Fruit fly (Drosophila melanogaster) whole organism, prepupa: ENCODE data around the gene CG17258.

Experiments
- Blimp-1 ChIP-seq: fragments of 200-800 bp; sonication (Bioruptor generic); optimal IDR thresholded peaks from 3 replicates; lab custom pipeline; 2017; ENCODE audit warnings: missing biosample characterization, missing genetic modification characterization, mild to moderate bottlenecking, moderate library complexity, missing genetic modification reagents
- CG10631 ChIP-seq: fragments of 200-800 bp; sonication (Bioruptor generic); optimal IDR thresholded peaks from 2 replicates; lab custom pipeline; 2016; ENCODE audit warnings: missing biosample characterization, missing genetic modification characterization
- CG10669 ChIP-seq: fragments of 200-800 bp; sonication (Bioruptor generic); optimal IDR thresholded peaks from 3 replicates; lab custom pipeline; 2018; ENCODE audit warnings: missing biosample characterization, mild to moderate bottlenecking, missing genetic modification characterization, moderate library complexity
- CG11294 ChIP-seq: fragments of 200-800 bp; sonication (Bioruptor generic); IDR thresholded peaks from 2 replicates; pipeline ENCODE4 v1.3.6; 2022; ENCODE audit warnings: missing biosample characterization, missing genetic modification characterization
- CG11762 ChIP-seq: fragments of 200-800 bp; sonication (Bioruptor generic); optimal IDR thresholded peaks from 3 replicates; lab custom pipeline; 2016; ENCODE audit warnings: missing biosample characterization, missing genetic modification characterization; ENCODE audit not compliant: insufficient read depth
- CG15336 ChIP-seq: fragments of 200-800 bp; sonication (Bioruptor generic); IDR thresholded peaks from 2 replicates; pipeline ENCODE4 v1.3.6; 2022; ENCODE audit warnings: missing biosample characterization, missing genetic modification characterization
- CG1621 ChIP-seq: fragments of 200-800 bp; sonication (Bioruptor generic); optimal IDR thresholded peaks from 3 replicates; lab custom pipeline; 2018; ENCODE audit warnings: missing biosample characterization, mild to moderate bottlenecking, missing genetic modification characterization
- CG16779 ChIP-seq: fragments of 200-800 bp; sonication (Bioruptor generic); optimal IDR thresholded peaks from 3 replicates; lab custom pipeline; 2017; ENCODE audit warnings: missing biosample characterization, mild to moderate bottlenecking, missing genetic modification characterization
- CG3032 ChIP-seq: fragments of 200-800 bp; optimal IDR thresholded peaks from 2 replicates; lab custom pipeline; 2019; ENCODE audit warnings: missing biosample characterization, mild to moderate bottlenecking, missing genetic modification characterization, moderate library complexity
- CG31627 ChIP-seq: fragments of 200-800 bp; sonication (Bioruptor generic); optimal IDR thresholded peaks from 3 replicates; lab custom pipeline; 2016; ENCODE audit warnings: missing biosample characterization, missing genetic modification characterization
- CG32006 ChIP-seq: fragments of 200-800 bp; sonication (Bioruptor generic); optimal IDR thresholded peaks from 3 replicates; lab custom pipeline; 2017; ENCODE audit warnings: missing biosample characterization, mild to moderate bottlenecking, missing genetic modification characterization
- CG3919 ChIP-seq: fragments of 200-800 bp; sonication (Bioruptor generic); optimal IDR thresholded peaks from 3 replicates; lab custom pipeline; 2016; ENCODE audit warnings: missing biosample characterization, missing genetic modification characterization
- CG4318 ChIP-seq: fragments of 200-800 bp; sonication (Bioruptor generic); optimal IDR thresholded peaks from 3 replicates; lab custom pipeline; 2017; ENCODE audit warnings: missing biosample characterization, mild to moderate bottlenecking, missing genetic modification characterization
- CG6163 ChIP-seq: fragments of 200-800 bp; sonication (Bioruptor generic); IDR thresholded peaks from 3 replicates; pipeline ENCODE4 v1.3.6; 2022; ENCODE audit warnings: missing biosample characterization, missing genetic modification characterization
- CG6276 ChIP-seq: fragments of 200-800 bp; sonication (Bioruptor generic); optimal IDR thresholded peaks from 2 replicates; lab custom pipeline; 2017; ENCODE audit warnings: missing biosample characterization, mild to moderate bottlenecking, missing genetic modification characterization
- CG6808 ChIP-seq: fragments of 200-800 bp; sonication (Bioruptor generic); optimal IDR thresholded peaks from 3 replicates; lab custom pipeline; 2017; ENCODE audit warnings: missing biosample characterization, missing genetic modification characterization, mild to moderate bottlenecking, moderate library complexity, missing genetic modification reagents
- CG6854 ChIP-seq: fragments of 200-800 bp; sonication (Bioruptor generic); optimal IDR thresholded peaks from 2 replicates; lab custom pipeline; 2017; ENCODE audit warnings: missing biosample characterization, mild to moderate bottlenecking, missing genetic modification characterization
- CG7368 ChIP-seq: fragments of 200-800 bp; sonication (Bioruptor generic); optimal IDR thresholded peaks from 3 replicates; lab custom pipeline; 2016; ENCODE audit warnings: missing biosample characterization, missing genetic modification characterization
- CG9139 ChIP-seq: fragments of 200-800 bp; sonication (Bioruptor generic); optimal IDR thresholded peaks from 3 replicates; lab custom pipeline; 2017; ENCODE audit warnings: missing biosample characterization, mild to moderate bottlenecking, missing genetic modification characterization
- Eip75B ChIP-seq: fragments of 200-800 bp; sonication (Bioruptor generic); optimal IDR thresholded peaks from 3 replicates; lab custom pipeline; 2016; ENCODE audit warnings: missing biosample characterization, missing genetic modification characterization
- Eip78C ChIP-seq: fragments of 200-800 bp; sonication (Bioruptor generic); peaks from one replicate; lab custom pipeline; 2016; ENCODE audit warnings: missing biosample characterization, missing genetic modification characterization
- Ets21C ChIP-seq: fragments of 200-800 bp; sonication (Bioruptor generic); optimal IDR thresholded peaks from 3 replicates; lab custom pipeline; 2016; ENCODE audit warnings: missing biosample characterization, missing genetic modification characterization
- Ets96B ChIP-seq: fragments of 200-800 bp; optimal IDR thresholded peaks from 2 replicates; lab custom pipeline; 2019; ENCODE audit warnings: missing biosample characterization, mild to moderate bottlenecking, missing genetic modification characterization, moderate library complexity
- Gug ChIP-seq: fragments of 200-800 bp; sonication (Bioruptor generic); IDR thresholded peaks from 2 replicates; pipeline ENCODE4 v1.3.6; 2022; ENCODE audit warnings: missing biosample characterization, missing genetic modification characterization
- Hr38 ChIP-seq: sonication (Bioruptor generic); optimal IDR thresholded peaks from 2 replicates; lab custom pipeline; 2016; ENCODE audit warnings: missing biosample characterization, missing genetic modification characterization
- Hr39 ChIP-seq: fragments of 200-800 bp; sonication (Bioruptor generic); optimal IDR thresholded peaks from 2 replicates; lab custom pipeline; 2016; ENCODE audit warnings: missing biosample characterization, missing genetic modification characterization
- Hr4 ChIP-seq: fragments of 200-800 bp; sonication (Bioruptor generic); optimal IDR thresholded peaks from 3 replicates; lab custom pipeline; 2016; ENCODE audit warnings: missing biosample characterization, missing genetic modification characterization
- Lpt ChIP-seq: fragments of 200-800 bp; sonication (Bioruptor generic); optimal IDR thresholded peaks from 3 replicates; lab custom pipeline; 2016; ENCODE audit warnings: missing biosample characterization, missing genetic modification characterization
- Met ChIP-seq: fragments of 200-800 bp; sonication (Bioruptor generic); optimal IDR thresholded peaks from 3 replicates; lab custom pipeline; 2016; ENCODE audit warnings: missing biosample characterization, missing genetic modification characterization
- OdsH ChIP-seq: fragments of 200-800 bp; sonication (Bioruptor generic); optimal IDR thresholded peaks from 3 replicates; lab custom pipeline; 2016; ENCODE audit warnings: missing biosample characterization, missing genetic modification characterization
- Smox ChIP-seq: fragments of 200-800 bp; sonication (Bioruptor generic); optimal IDR thresholded peaks from 3 replicates; lab custom pipeline; 2016; ENCODE audit warnings: missing biosample characterization, missing genetic modification characterization
- Sox102F ChIP-seq: fragments of 200-800 bp; sonication (Bioruptor generic); optimal IDR thresholded peaks from 2 replicates; lab custom pipeline; 2016; ENCODE audit warnings: missing biosample characterization, mild to moderate bottlenecking, missing genetic modification characterization
- Sox14 ChIP-seq: fragments of 200-800 bp; sonication (Bioruptor generic); optimal IDR thresholded peaks from 3 replicates; lab custom pipeline; 2016; ENCODE audit warnings: missing biosample characterization, missing genetic modification characterization
- Sox15 ChIP-seq: fragments of 200-800 bp; sonication (Bioruptor generic); optimal IDR thresholded peaks from 3 replicates; lab custom pipeline; 2016; ENCODE audit warnings: missing biosample characterization, missing genetic modification characterization
- acj6 ChIP-seq: fragments of 200-800 bp; sonication (Bioruptor generic); optimal IDR thresholded peaks from 3 replicates; lab custom pipeline; 2016; ENCODE audit warnings: missing biosample characterization, missing genetic modification characterization
- cyc ChIP-seq: fragments of 200-800 bp; sonication (Bioruptor generic); optimal IDR thresholded peaks from 3 replicates; lab custom pipeline; 2016; ENCODE audit warnings: missing biosample characterization, missing genetic modification characterization
- dac ChIP-seq: fragments of 200-800 bp; sonication (Bioruptor generic); optimal IDR thresholded peaks from 2 replicates; lab custom pipeline; 2017; ENCODE audit warnings: missing biosample characterization, mild to moderate bottlenecking, missing genetic modification characterization
- dsx ChIP-seq: fragments of 200-800 bp; optimal IDR thresholded peaks from 3 replicates; lab custom pipeline; 2019; ENCODE audit warnings: missing biosample characterization, mild to moderate bottlenecking, missing genetic modification characterization, moderate library complexity; ENCODE audit not compliant: poor library complexity, severe bottlenecking
- eg ChIP-seq: fragments of 200-800 bp; sonication (Bioruptor generic); IDR thresholded peaks from 3 replicates; pipeline ENCODE4 v1.3.6; 2022; ENCODE audit warnings: missing biosample characterization, missing genetic modification characterization
- esn ChIP-seq: fragments of 200-800 bp; sonication (Bioruptor generic); optimal IDR thresholded peaks from 2 replicates; lab custom pipeline; 2016; ENCODE audit warnings: missing biosample characterization, mild to moderate bottlenecking, missing genetic modification characterization, moderate library complexity
- fd59A ChIP-seq: fragments of 200-800 bp; sonication (Bioruptor generic); optimal IDR thresholded peaks from 2 replicates; lab custom pipeline; 2017; ENCODE audit warnings: missing biosample characterization, mild to moderate bottlenecking, missing genetic modification characterization, missing genetic modification reagents
- fd85E ChIP-seq: fragments of 200-800 bp; sonication (Bioruptor generic); optimal IDR thresholded peaks from 3 replicates; lab custom pipeline; 2016; ENCODE audit warnings: missing biosample characterization, missing genetic modification characterization
- fkh ChIP-seq: fragments of 200-800 bp; sonication (Bioruptor generic); optimal IDR thresholded peaks from 3 replicates; lab custom pipeline; 2017; ENCODE audit warnings: missing biosample characterization, mild to moderate bottlenecking, missing genetic modification characterization, moderate library complexity
- lz ChIP-seq: fragments of 200-800 bp; sonication (Bioruptor generic); optimal IDR thresholded peaks from 3 replicates; lab custom pipeline; 2016; ENCODE audit warnings: missing biosample characterization, missing genetic modification characterization
- net ChIP-seq: fragments of 200-800 bp; sonication (Bioruptor generic); optimal IDR thresholded peaks from 3 replicates; lab custom pipeline; 2016; ENCODE audit warnings: missing biosample characterization, missing genetic modification characterization
- pdm3 ChIP-seq: fragments of 200-800 bp; sonication (Bioruptor generic); optimal IDR thresholded peaks from 3 replicates; lab custom pipeline; 2016; ENCODE audit warnings: missing biosample characterization, missing genetic modification characterization
- salr ChIP-seq, 2 experiments: fragments of 200-800 bp; sonication (Bioruptor generic); optimal IDR thresholded peaks; 3 replicates each; lab custom pipeline; 2016 to 2018; ENCODE audit warnings: missing biosample characterization in 2 of 2, missing genetic modification characterization in 2 of 2, mild to moderate bottlenecking in 1 of 2
- spab ChIP-seq: fragments of 200-800 bp; sonication (Bioruptor generic); optimal IDR thresholded peaks from 2 replicates; lab custom pipeline; 2017; ENCODE audit warnings: missing biosample characterization, mild to moderate bottlenecking, missing genetic modification characterization, missing genetic modification reagents
- ss ChIP-seq, 2 experiments: fragments of 200-800 bp; sonication (Bioruptor generic); optimal IDR thresholded peaks; 2 replicates in 1 of 2; 3 replicates in 1 of 2; lab custom pipeline; 2017 to 2018; ENCODE audit warnings: mild to moderate bottlenecking in 2 of 2, missing biosample characterization in 2 of 2, missing genetic modification characterization in 2 of 2, moderate library complexity in 1 of 2

Gene CG17258

DNA sequence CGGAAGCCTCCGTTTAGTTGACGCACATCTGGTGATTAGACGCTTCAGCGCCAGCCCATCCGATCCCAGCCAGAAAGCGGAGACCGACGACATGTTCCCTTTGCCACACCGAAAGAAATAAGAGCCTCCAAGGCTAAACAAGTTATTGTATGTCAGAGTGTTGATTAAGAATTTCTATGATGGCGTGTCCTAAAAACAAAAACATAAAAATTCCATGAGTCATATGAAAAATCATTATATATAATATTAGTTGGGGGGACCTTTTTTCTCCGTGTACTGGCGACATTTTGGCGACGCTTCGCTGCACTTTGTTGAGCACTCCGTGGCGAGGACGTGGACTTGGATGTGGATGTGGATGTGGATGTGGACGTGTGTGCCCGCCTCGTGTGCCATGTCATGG, 22.4 kb downstream of the CG17258 start (continued):
- TF ChIP-seq Hr39 (GFP tag; lab: Kevin White, UChicago) (peak; percentile 48), Ets96B (tag; lab: Kevin White, UChicago) (peak; percentile 46), spab (GFP tag; lab: Kevin White, UChicago) (no peak)
- TF ChIP-seq, all 60 proteins: peak for 39

DNA sequence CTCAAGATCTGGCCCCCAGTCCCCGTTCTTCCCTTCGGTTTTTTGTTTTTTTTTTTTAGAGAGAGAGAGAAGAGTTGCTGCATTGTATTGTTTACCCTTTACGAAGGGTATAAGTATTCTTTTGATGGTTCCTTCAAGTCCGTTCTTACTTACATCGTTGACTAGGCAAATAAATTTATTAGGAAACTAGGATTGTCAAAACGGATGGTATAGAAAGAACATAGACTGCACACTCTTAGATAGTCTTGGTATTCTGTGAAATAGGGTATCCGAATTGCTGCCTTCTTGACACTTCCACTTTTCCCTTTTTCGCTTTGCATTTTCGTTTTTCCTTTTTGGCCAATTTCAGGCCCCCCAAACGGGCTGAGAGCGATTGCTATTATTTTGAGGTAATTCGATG, 23.7 kb downstream of the CG17258 start:
- TF ChIP-seq CG6808 (GFP tag; lab: Kevin White, UChicago) (peak; percentile 53), Ets21C (peak; percentile 81), Hr4 (GFP tag; lab: Kevin White, UChicago) (peak; percentile 1), Hr39 (GFP tag; lab: Kevin White, UChicago) (peak; percentile 90), CG9139 (peak; percentile 17), net (peak; percentile 74), CG10631 (GFP tag; lab: Kevin White, UChicago) (peak; percentile 81), dac (GFP tag; lab: Kevin White, UChicago) (no peak), ss (GFP tag; optimal IDR thresholded peaks at IDR 0.05; lab: Kevin White, UChicago) (peak; percentile 45 to 80), CG7368 (GFP tag; lab: Kevin White, UChicago) (peak; percentile 76), dsx (peak; percentile 76), Sox14 (GFP tag; lab: Kevin White, UChicago) (peak; percentile 80), CG11762 (peak; percentile 62), CG32006 (peak; percentile 47), Lpt (GFP tag; lab: Kevin White, UChicago) (peak; percentile 23), OdsH (peak; percentile 77), Gug (no peak), pdm3 (peak; percentile 86), CG3919 (GFP tag; lab: Kevin White, UChicago) (peak; percentile 86), CG4318 (no peak), lz (peak; percentile 85), CG10669 (peak; percentile 74), esn (GFP tag; lab: Kevin White, UChicago) (peak; percentile 90), CG15336 (peak; percentile 57; the same call in 1 of the 2 replicates), spab (GFP tag; lab: Kevin White, UChicago) (peak; percentile 61), Blimp-1 (GFP tag; lab: Kevin White, UChicago) (peak; percentile 62), Ets96B (tag; lab: Kevin White, UChicago) (peak; percentile 76), salr (GFP tag; optimal IDR thresholded peaks at IDR 0.05; lab: Kevin White, UChicago) (peak; percentile 27 to 68), Met (peak; percentile 88), CG1621 (tag; lab: Kevin White, UChicago) (peak; percentile 68), Eip75B (peak; percentile 84), Hr38 (GFP tag; lab: Kevin White, UChicago) (no peak), fkh (GFP tag; lab: Kevin White, UChicago) (no peak), Eip78C (GFP tag; lab: Kevin White, UChicago) (peak; percentile 96), acj6 (GFP tag; lab: Kevin White, UChicago) (peak; percentile 83), cyc (GFP tag; lab: Kevin White, UChicago) (peak; percentile 88), CG6163 (GFP tag; lab: Robert Waterston, UW) (peak; percentile 70), CG31627 (peak; percentile 91), fd85E (GFP tag; lab: Kevin White, UChicago) (peak; percentile 13), CG6854 (GFP tag; lab: Kevin White, UChicago) (peak; percentile 63), CG3032 (tag; lab: Kevin White, UChicago) (peak; percentile 73), eg (0 out of 3 replicates have a peak, but pooled peaks have one; percentile 19), CG16779 (peak; percentile 40), CG11294 (GFP tag; lab: Robert Waterston, UW) (no peak), Smox (GFP tag; lab: Kevin White, UChicago) (peak; percentile 83), fd59A (GFP tag; lab: Kevin White, UChicago) (peak; percentile 71), CG6276 (GFP tag; lab: Kevin White, UChicago) (no peak), Sox102F (GFP tag; lab: Kevin White, UChicago) (peak; percentile 85), Sox15 (GFP tag; lab: Kevin White, UChicago) (peak; percentile 76)
